Fruit fly (Drosophila melanogaster) whole organism, embryonic: ENCODE measurements around the gene CG4709.

Experiments used
- Aef1 ChIP-seq: fragments of 200-800 bp; sonication (Bioruptor generic); IDR thresholded peaks from 3 replicates; pipeline ENCODE4 v1.3.6; 2022; ENCODE audit warnings: missing biosample characterization, missing genetic modification characterization
- Bteb2 ChIP-seq: fragments of 200-800 bp; sonication (Bioruptor generic); optimal IDR thresholded peaks from 2 replicates; lab custom pipeline; 2016; ENCODE audit warnings: missing biosample characterization, missing genetic modification characterization
- C15 ChIP-seq: fragments of 200-800 bp; sonication (Bioruptor generic); IDR thresholded peaks from 3 replicates; pipeline ENCODE4 v1.3.6; 2022; ENCODE audit warnings: missing biosample characterization, missing genetic modification characterization
- CG10147 ChIP-seq: fragments of 200-800 bp; sonication (Bioruptor generic); optimal IDR thresholded peaks from 2 replicates; lab custom pipeline; 2019; ENCODE audit warnings: missing biosample characterization, mild to moderate bottlenecking, missing genetic modification characterization, moderate library complexity
- CG10565 ChIP-seq: fragments of 200-800 bp; sonication (Bioruptor generic); optimal IDR thresholded peaks from 3 replicates; lab custom pipeline; 2016; ENCODE audit warnings: missing biosample characterization, mild to moderate bottlenecking, missing genetic modification characterization
- CG12071 ChIP-seq: fragments of 200-800 bp; sonication (Bioruptor generic); optimal IDR thresholded peaks from 3 replicates; lab custom pipeline; 2018; ENCODE audit warnings: missing biosample characterization, mild to moderate bottlenecking, missing genetic modification characterization
- CG14667 ChIP-seq: fragments of 200-800 bp; sonication (Bioruptor generic); IDR thresholded peaks from 2 replicates; pipeline ENCODE4 v1.3.6; 2022; ENCODE audit warnings: missing biosample characterization, missing genetic modification characterization
- CG2875 ChIP-seq: fragments of 200-800 bp; sonication (Bioruptor generic); optimal IDR thresholded peaks from 2 replicates; lab custom pipeline; 2017; ENCODE audit warnings: missing biosample characterization, mild to moderate bottlenecking, missing genetic modification characterization, missing genetic modification reagents
- CG3847 ChIP-seq: fragments of 200-800 bp; sonication (Bioruptor generic); IDR thresholded peaks from 2 replicates; pipeline ENCODE4 v1.3.6; 2022; ENCODE audit warnings: missing biosample characterization, missing genetic modification characterization
- CG4854 ChIP-seq: fragments of 200-800 bp; sonication (Bioruptor generic); optimal IDR thresholded peaks from 2 replicates; lab custom pipeline; 2016; ENCODE audit warnings: missing biosample characterization, missing genetic modification characterization, inconsistent platforms
- CG6791 ChIP-seq: fragments of 200-800 bp; sonication (Bioruptor generic); IDR thresholded peaks from 3 replicates; pipeline ENCODE4 v1.3.6; 2022; ENCODE audit warnings: missing biosample characterization, missing genetic modification characterization; ENCODE audit not compliant: partially characterized antibody
- CG7987 ChIP-seq: fragments of 200-800 bp; sonication (Bioruptor generic); optimal IDR thresholded peaks from 2 replicates; lab custom pipeline; 2018; ENCODE audit warnings: missing biosample characterization, mild to moderate bottlenecking, missing genetic modification characterization, moderate library complexity
- CG9437 ChIP-seq: fragments of 200-800 bp; sonication (Bioruptor generic); optimal IDR thresholded peaks from 2 replicates; lab custom pipeline; 2018; ENCODE audit warnings: missing biosample characterization, mild to moderate bottlenecking, missing genetic modification characterization
- CG9876 ChIP-seq: fragments of 200-800 bp; sonication (Bioruptor generic); optimal IDR thresholded peaks from 2 replicates; lab custom pipeline; 2016; ENCODE audit warnings: missing biosample characterization, missing genetic modification characterization
- CkIIα-i1 ChIP-seq: fragments of 200-800 bp; sonication (Bioruptor generic); IDR thresholded peaks from 2 replicates; pipeline ENCODE4 v1.3.6; 2022; ENCODE audit warnings: missing biosample characterization, missing genetic modification characterization
- Deaf1 ChIP-seq: fragments of 200-800 bp; optimal IDR thresholded peaks from 3 replicates; lab custom pipeline; 2019; ENCODE audit warnings: missing biosample characterization, mild to moderate bottlenecking, missing genetic modification characterization, moderate library complexity
- Drgx ChIP-seq: fragments of 200-800 bp; sonication (Bioruptor generic); IDR thresholded peaks from 2 replicates; pipeline ENCODE4 v1.3.6; 2022; ENCODE audit warnings: missing biosample characterization, missing genetic modification characterization
- Eip74EF ChIP-seq, 2 experiments: fragments of 200-800 bp in 1 of 2; fragments of >200 bp in 1 of 2; sonication (Bioruptor generic) in 1 of 2; optimal IDR thresholded peaks; 2 replicates each; lab custom pipeline; 2017 to 2019; ENCODE audit warnings: missing biosample characterization in 2 of 2, missing genetic modification characterization in 2 of 2, mild to moderate bottlenecking in 1 of 2, moderate library complexity in 1 of 2
- Ets65A ChIP-seq: fragments of 200-800 bp; sonication (Bioruptor generic); peaks from one replicate; lab custom pipeline; 2016; ENCODE audit warnings: missing biosample characterization, missing genetic modification characterization
- Ets97D ChIP-seq: fragments of 200-800 bp; sonication (Bioruptor generic); optimal IDR thresholded peaks from 3 replicates; lab custom pipeline; 2016; ENCODE audit warnings: missing biosample characterization, missing genetic modification characterization
- GATAe ChIP-seq: fragments of 200-800 bp; sonication (Bioruptor generic); conservative IDR thresholded peaks from 2 replicates; pipeline ENCODE4 v1.3.6; 2022; ENCODE audit warnings: missing biosample characterization, missing genetic modification characterization
- HLH3B ChIP-seq: fragments of 200-800 bp; sonication (Bioruptor generic); IDR thresholded peaks from 2 replicates; pipeline ENCODE4 v1.3.6; 2022; ENCODE audit warnings: missing biosample characterization, missing genetic modification characterization
- Med ChIP-seq: fragments of 200-800 bp; sonication (Bioruptor generic); peaks from one replicate; lab custom pipeline; 2016; ENCODE audit warnings: missing biosample characterization, missing genetic modification characterization, mild to moderate bottlenecking, inconsistent platforms, moderate library complexity
- NFAT ChIP-seq: fragments of 200-800 bp; sonication (Bioruptor generic); IDR thresholded peaks from 2 replicates; pipeline ENCODE4 v1.3.6; 2022; ENCODE audit warnings: missing biosample characterization, missing genetic modification characterization
- Opbp ChIP-seq: fragments of 200-800 bp; sonication (Bioruptor generic); IDR thresholded peaks from 3 replicates; pipeline ENCODE4 v1.3.6; 2022; ENCODE audit warnings: missing biosample characterization, missing genetic modification characterization; ENCODE audit not compliant: partially characterized antibody
- Rx ChIP-seq: fragments of 200-800 bp; sonication (Bioruptor generic); IDR thresholded peaks from 2 replicates; pipeline ENCODE4 v1.3.6; 2022; ENCODE audit warnings: missing biosample characterization, missing genetic modification characterization
- bbx ChIP-seq: fragments of 200-800 bp; sonication (Bioruptor generic); IDR thresholded peaks from 2 replicates; pipeline ENCODE4 v1.3.6; 2022; ENCODE audit warnings: missing biosample characterization, missing genetic modification characterization; ENCODE audit not compliant: partially characterized antibody
- chinmo ChIP-seq: fragments of 200-800 bp; sonication (Bioruptor generic); IDR thresholded peaks from 4 replicates; pipeline ENCODE4 v1.3.6; 2022; ENCODE audit warnings: missing biosample characterization, missing genetic modification characterization; ENCODE audit not compliant: partially characterized antibody
- crol ChIP-seq: fragments of 200-800 bp; sonication (Bioruptor generic); IDR thresholded peaks from 2 replicates; pipeline ENCODE4 v1.3.6; 2022; ENCODE audit warnings: missing biosample characterization, missing genetic modification characterization
- dpn ChIP-seq, 2 experiments: fragments of 200-800 bp; sonication (Bioruptor generic); optimal IDR thresholded peaks; 3 replicates each; lab custom pipeline; 2016; ENCODE audit warnings: missing biosample characterization in 2 of 2, missing genetic modification characterization in 2 of 2
- exex ChIP-seq: fragments of 200-800 bp; sonication (Bioruptor generic); optimal IDR thresholded peaks from 4 replicates; lab custom pipeline; 2018; ENCODE audit warnings: missing biosample characterization, mild to moderate bottlenecking, missing genetic modification characterization, moderate library complexity
- gfzf ChIP-seq: fragments of 200-800 bp; sonication (Bioruptor generic); optimal IDR thresholded peaks from 2 replicates; lab custom pipeline; 2016; ENCODE audit warnings: missing biosample characterization, mild to moderate bottlenecking, missing genetic modification characterization, moderate library complexity
- gro ChIP-seq: fragments of 200-800 bp; sonication (Bioruptor generic); optimal IDR thresholded peaks from 2 replicates; lab custom pipeline; 2016; ENCODE audit warnings: missing biosample characterization, missing genetic modification characterization
- jigr1 ChIP-seq: fragments of 200-800 bp; sonication (Bioruptor generic); IDR thresholded peaks from 3 replicates; pipeline ENCODE4 v1.3.6; 2022; ENCODE audit warnings: missing biosample characterization, missing genetic modification characterization
- kah ChIP-seq: fragments of 200-800 bp; sonication (Bioruptor generic); optimal IDR thresholded peaks from 2 replicates; lab custom pipeline; 2018; ENCODE audit warnings: missing biosample characterization, mild to moderate bottlenecking, missing genetic modification characterization
- lola ChIP-seq, 3 experiments: fragments of >200 bp in 2 of 3; fragments of 200-800 bp in 1 of 3; sonication (Bioruptor generic) in 1 of 3; optimal IDR thresholded peaks; 2 replicates each; lab custom pipeline; 2017 to 2019; ENCODE audit warnings: missing biosample characterization in 3 of 3, missing genetic modification characterization in 3 of 3, mild to moderate bottlenecking in 1 of 3, moderate library complexity in 1 of 3
- mld ChIP-seq: fragments of 200-800 bp; sonication (Bioruptor generic); IDR thresholded peaks from 3 replicates; pipeline ENCODE4 v1.3.6; 2022; ENCODE audit warnings: missing biosample characterization, missing genetic modification characterization; ENCODE audit not compliant: partially characterized antibody
- nerfin-1 ChIP-seq: fragments of 200-800 bp; sonication (Bioruptor generic); optimal IDR thresholded peaks from 3 replicates; lab custom pipeline; 2019; ENCODE audit warnings: missing biosample characterization, mild to moderate bottlenecking, missing genetic modification characterization, moderate library complexity
- nom ChIP-seq: fragments of 200-800 bp; sonication (Bioruptor generic); optimal IDR thresholded peaks from 2 replicates; lab custom pipeline; 2017; ENCODE audit warnings: missing biosample characterization, missing genetic modification characterization, mild to moderate bottlenecking, moderate library complexity, missing genetic modification reagents
- phol ChIP-seq: fragments of 200-800 bp; sonication (Bioruptor generic); optimal IDR thresholded peaks from 3 replicates; lab custom pipeline; 2018; ENCODE audit warnings: missing biosample characterization, mild to moderate bottlenecking, missing genetic modification characterization, moderate library complexity
- prd ChIP-seq, 3 experiments: fragments of >200 bp in 2 of 3; fragments of 200-800 bp in 1 of 3; sonication (Bioruptor generic) in 1 of 3; optimal IDR thresholded peaks in 2 of 3; IDR thresholded peaks in 1 of 3; 2 replicates in 2 of 3; 3 replicates in 1 of 3; pipeline versions ENCODE4 v1.3.6 to Lab custom; 2017 to 2022; ENCODE audit warnings: missing biosample characterization in 1 of 3, missing genetic modification characterization in 1 of 3
- scrt ChIP-seq: fragments of 200-800 bp; sonication (Bioruptor generic); optimal IDR thresholded peaks from 2 replicates; lab custom pipeline; 2018; ENCODE audit warnings: missing biosample characterization, mild to moderate bottlenecking, missing genetic modification characterization, moderate library complexity
- ssp ChIP-seq: fragments of 200-800 bp; sonication (Bioruptor generic); IDR thresholded peaks from 2 replicates; pipeline ENCODE4 v1.3.6; 2022; ENCODE audit warnings: missing biosample characterization, missing genetic modification characterization
- tna ChIP-seq: fragments of 200-800 bp; sonication (Bioruptor generic); IDR thresholded peaks from 2 replicates; pipeline ENCODE4 v1.3.6; 2022; ENCODE audit warnings: missing biosample characterization, missing genetic modification characterization; ENCODE audit not compliant: partially characterized antibody
- ttk ChIP-seq: fragments of 200-800 bp; sonication (Bioruptor generic); IDR thresholded peaks from 2 replicates; pipeline ENCODE4 v2.1.2; 2022; ENCODE audit warnings: missing biosample characterization, missing genetic modification characterization
- tx ChIP-seq: fragments of 200-800 bp; sonication (Bioruptor generic); optimal IDR thresholded peaks from 2 replicates; lab custom pipeline; 2016; ENCODE audit warnings: missing biosample characterization, missing genetic modification characterization
- wek ChIP-seq: fragments of 200-800 bp; sonication (Bioruptor generic); optimal IDR thresholded peaks from 3 replicates; lab custom pipeline; 2018; ENCODE audit warnings: missing biosample characterization, mild to moderate bottlenecking, missing genetic modification characterization, moderate library complexity

The CG4709 gene

dm6 chr2L:10003593-10003992 lies 49.5 kb downstream of the CG4709 start, which contains the start of gene Ndf (continued):
- TF ChIP-seq tna = peak; percentile 59

dm6 chr2L:10004574-10004973 lies 50.4 kb downstream of the CG4709 start:
- no peak for TF ChIP-seq lola (GFP tag; optimal IDR thresholded peaks at IDR 0.05; lab: Kevin White, UChicago)
- peak; percentile 18; the same call in 1 of the 2 replicates for TF ChIP-seq Drgx (GFP tag; lab: Robert Waterston, UW)
- TF ChIP-seq CG7987 (GFP tag; lab: Kevin White, UChicago) = peak; percentile 37
- no peak; the same call in 1 of the 2 replicates for TF ChIP-seq HLH3B
- TF ChIP-seq tx (GFP tag; lab: Kevin White, UChicago) = no peak
- TF ChIP-seq nerfin-1 = peak; percentile 61
- TF ChIP-seq mld (GFP tag; lab: Robert Waterston, UW) = peak; percentile 38; the same call in 1 of the 3 replicates
- peak; percentile 58 for TF ChIP-seq Ets65A (GFP tag; lab: Kevin White, UChicago)
- no peak for TF ChIP-seq CG2875 (GFP tag; lab: Kevin White, UChicago)
- TF ChIP-seq Eip74EF (GFP tag; optimal IDR thresholded peaks at IDR 0.05; lab: Kevin White, UChicago) = no peak
- TF ChIP-seq CG4854 (GFP tag; lab: Kevin White, UChicago) = no peak
- TF ChIP-seq Deaf1 = peak; percentile 38
- TF ChIP-seq kah (GFP tag; lab: Kevin White, UChicago) = no peak
- peak; percentile 84 for TF ChIP-seq Med (GFP tag; lab: Kevin White, UChicago)
- no peak for TF ChIP-seq gfzf (GFP tag; lab: Kevin White, UChicago)
- TF ChIP-seq C15 = no peak
- no peak for TF ChIP-seq ttk
- no peak for TF ChIP-seq scrt (GFP tag; lab: Kevin White, UChicago)
- no peak for TF ChIP-seq CG10147 (GFP tag; lab: Kevin White, UChicago)
- no peak for TF ChIP-seq prd (optimal IDR thresholded peaks at IDR 0.05; lab: Kevin White, UChicago)
- no peak for TF ChIP-seq prd (GFP tag; IDR thresholded peaks at IDR 0.05; lab: Robert Waterston, UW)
- no peak for TF ChIP-seq CkIIα-i1 (GFP tag; lab: Robert Waterston, UW)
- TF ChIP-seq Aef1 (GFP tag; lab: Robert Waterston, UW) = peak; percentile 37; the same call in 2 of the 3 replicates
- no peak for TF ChIP-seq GATAe
- TF ChIP-seq CG12071 (GFP tag; lab: Kevin White, UChicago) = no peak
- peak; percentile 35; the same call in 1 of the 3 replicates for TF ChIP-seq CG6791 (GFP tag; lab: Robert Waterston, UW)
- TF ChIP-seq CG10565 (GFP tag; lab: Kevin White, UChicago) = no peak
- TF ChIP-seq Opbp (GFP tag; lab: Robert Waterston, UW) = no peak
- TF ChIP-seq gro (GFP tag; lab: Kevin White, UChicago) = no peak
- peak; percentile 61; the same call in 1 of the 2 replicates for TF ChIP-seq crol (GFP tag; lab: Robert Waterston, UW)
- no peak for TF ChIP-seq Bteb2
- TF ChIP-seq wek (GFP tag; lab: Kevin White, UChicago) = peak; percentile 15
- TF ChIP-seq nom = peak; percentile 42
- TF ChIP-seq jigr1 = no peak
- 0 out of 2 replicates have a peak, but pooled peaks have one; percentile 31 for TF ChIP-seq bbx (GFP tag; lab: Robert Waterston, UW)
- TF ChIP-seq CG14667 (GFP tag; lab: Robert Waterston, UW) = no peak
- TF ChIP-seq Ets97D (GFP tag; lab: Kevin White, UChicago) = peak; percentile 54
- no peak for TF ChIP-seq dpn (GFP tag; optimal IDR thresholded peaks at IDR 0.05; lab: Kevin White, UChicago)
- no peak for TF ChIP-seq Rx (GFP tag; lab: Robert Waterston, UW)
- no peak for TF ChIP-seq ssp (GFP tag; lab: Robert Waterston, UW)
- no peak for TF ChIP-seq CG3847 (GFP tag; lab: Robert Waterston, UW)
- no peak for TF ChIP-seq exex
- TF ChIP-seq chinmo (GFP tag; lab: Robert Waterston, UW) = 0 out of 4 replicates have a peak, but pooled peaks have one; percentile 11
- no peak for TF ChIP-seq NFAT (GFP tag; lab: Robert Waterston, UW)
- no peak for TF ChIP-seq CG9876 (GFP tag; lab: Kevin White, UChicago)
- no peak for TF ChIP-seq CG9437 (GFP tag; lab: Kevin White, UChicago)
- TF ChIP-seq phol (tag; lab: Kevin White, UChicago) = no peak
